Worm (Caenorhabditis elegans) whole organism, L4/young adult: Measurements from ENCODE around the gene lec-2.

Experiments
- dao-5 ChIP-seq: sonication (generic microtip); optimal IDR thresholded peaks from 2 replicates; lab custom pipeline; 2016; ENCODE audit warnings: missing genotype, missing genetic modification characterization, moderate library complexity, missing compliant biosample characterization
- him-1 ChIP-seq: sonication (generic microtip); optimal IDR thresholded peaks from 2 replicates; lab custom pipeline; 2016; ENCODE audit warnings: missing genotype, missing genetic modification reagents, missing genetic modification characterization, missing compliant biosample characterization

ce11 chrII:9990812-9991211 is 25.2 kb downstream of the lec-2 start, which contains the start of gene lec-3:
- no peak for TF ChIP-seq dao-5 (tag; lab: Kevin White, UChicago)
- no peak for TF ChIP-seq him-1
